Fruit fly (Drosophila melanogaster) S2 (cell line): Measurements from ENCODE around the gene Sidpn.

Experiments
- CG8478 ChIP-seq: fragments of >200 bp; optimal IDR thresholded peaks from 2 replicates; lab custom pipeline; 2018
- CTCF ChIP-seq, 2 experiments: fragments of >200 bp; optimal IDR thresholded peaks; 2 replicates each; lab custom pipeline; 2018

Gene Sidpn

DNA sequence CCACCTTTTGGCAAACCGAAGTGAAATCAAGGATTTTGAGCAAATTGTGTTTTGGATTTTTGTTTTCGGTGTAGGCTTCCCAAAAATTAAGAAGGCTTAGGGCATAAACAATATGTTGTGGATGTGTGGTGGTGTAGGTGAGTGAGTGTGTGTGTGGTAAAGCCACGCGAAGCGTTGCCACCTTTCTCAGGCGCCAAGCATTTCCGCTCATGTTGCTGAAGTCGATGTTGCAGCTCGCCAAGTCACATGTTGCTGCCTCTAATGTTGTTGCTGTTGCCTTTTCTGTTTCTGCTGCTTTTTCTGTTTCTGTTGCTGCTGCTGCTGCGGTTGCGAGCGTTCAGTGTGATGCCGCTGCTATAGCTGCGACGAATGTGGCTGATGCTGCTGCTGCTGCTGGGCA is 52.2 kb downstream of the Sidpn start:
- TF ChIP-seq CG8478 (lab: Kevin White, UChicago) (no peak), CTCF (optimal IDR thresholded peaks at IDR 0.05; lab: Kevin White, UChicago) (no peak)
